Comparison of ENCODE assay signal across 5 worm cellular contexts in the genomic region with DNA sequence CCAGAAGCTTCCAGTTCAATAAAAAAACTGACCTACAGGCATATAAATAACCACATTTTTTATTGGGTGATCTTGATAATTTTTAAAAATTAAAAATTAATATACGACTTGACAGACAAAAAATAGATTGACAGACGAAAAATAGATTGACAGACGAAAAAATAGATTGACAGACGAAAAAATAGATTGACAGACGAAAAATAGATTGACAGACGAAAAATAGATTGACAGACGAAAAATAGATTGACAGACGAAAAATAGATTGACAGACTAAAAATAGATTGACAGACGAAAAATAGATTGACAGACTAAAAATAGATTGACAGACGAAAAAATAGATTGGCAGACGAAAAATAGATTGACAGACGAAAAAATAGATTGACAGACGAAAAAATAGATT.
TF ChIP-seq lines count a peak whose summit lies in the region.
"Not testable (repeated sequence)": the region's sequence is repeated elsewhere in the genome, so short reads cannot be mapped to it uniquely, and the experiment has no call there.

No protein-coding gene starts in this region.

TF ChIP-seq in whole organism, L4 larva, 104 proteins besides CTCF, POLR2A, EP300 and RAD21:
- peak; percentile 42 for TF ChIP-seq set-16 (GFP tag; IDR thresholded peaks at IDR 0.05; lab: Robert Waterston, UW)

TF ChIP-seq in whole organism, early embryonic, 17 proteins besides CTCF, POLR2A, EP300 and RAD21:
- TF ChIP-seq tbx-37 (GFP tag; conservative IDR thresholded peaks at IDR 0.05; lab: Robert Waterston, UW) (peak; percentile 78), tbx-11 (GFP tag; IDR thresholded peaks at IDR 0.05; lab: Robert Waterston, UW) (peak; percentile 87), sea-1 (GFP tag; conservative IDR thresholded peaks at IDR 0.05; lab: Robert Waterston, UW) (peak; percentile 83), pes-1 (GFP tag; IDR thresholded peaks at IDR 0.05; lab: Robert Waterston, UW) (peak; percentile 33; the same call in 1 of the 2 replicates)

TF ChIP-seq in whole organism, late embryonic, 69 proteins besides CTCF, POLR2A, EP300 and RAD21:
- TF ChIP-seq ceh-45 (GFP tag; IDR thresholded peaks at IDR 0.05; lab: Robert Waterston, UW) (peak; percentile 66), unc-3 (GFP tag; conservative IDR thresholded peaks at IDR 0.05; lab: Robert Waterston, UW) (peak; percentile 87), sox-2 (GFP tag; IDR thresholded peaks at IDR 0.05; lab: Robert Waterston, UW) (peak; percentile 28; the same call in 1 of the 2 replicates)
- not testable (repeated sequence) for TF ChIP-seq unc-3 (tag; optimal IDR thresholded peaks at IDR 0.05; lab: Kevin White, UChicago)
TF ChIP-seq in whole organism, late embryonic: peak in this region for 3; not testable (repeated sequence) for 66.

TF ChIP-seq in whole organism, midembryonic, 9 proteins besides CTCF, POLR2A, EP300 and RAD21:
- TF ChIP-seq ztf-23 (GFP tag; IDR thresholded peaks at IDR 0.05; lab: Robert Waterston, UW) (peak; percentile 85), T22C8.4 (GFP tag; IDR thresholded peaks at IDR 0.05; lab: Robert Waterston, UW) (peak; percentile 66), flt-1 (GFP tag; IDR thresholded peaks at IDR 0.05; lab: Robert Waterston, UW) (peak; percentile 85), klf-2 (GFP tag; conservative IDR thresholded peaks at IDR 0.05; lab: Robert Waterston, UW) (peak; percentile 73; the same call in 1 of the 2 replicates), ref-1 (GFP tag; conservative IDR thresholded peaks at IDR 0.05; lab: Robert Waterston, UW) (0 out of 2 replicates have a peak, but pooled peaks have one; percentile 29)

TF ChIP-seq in whole organism, young adult, 124 proteins besides CTCF, POLR2A, EP300 and RAD21:
- TF ChIP-seq ztf-28 (GFP tag; IDR thresholded peaks at IDR 0.05; lab: Robert Waterston, UW), result 0 out of 2 replicates have a peak, but pooled peaks have one; percentile 32
- 0 out of 2 replicates have a peak, but pooled peaks have one; percentile 20 for TF ChIP-seq ceh-40 (GFP tag; IDR thresholded peaks at IDR 0.05; lab: Robert Waterston, UW)
- TF ChIP-seq ceh-58 (GFP tag; IDR thresholded peaks at IDR 0.05; lab: Robert Waterston, UW), result 0 out of 2 replicates have a peak, but pooled peaks have one; percentile 81
- TF ChIP-seq egrh-3 (GFP tag; IDR thresholded peaks at IDR 0.05; lab: Robert Waterston, UW), result peak; percentile 96
- peak; percentile 70; the same call in 1 of the 2 replicates for TF ChIP-seq ceh-91 (GFP tag; IDR thresholded peaks at IDR 0.05; lab: Robert Waterston, UW)
- peak; percentile 16; the same call in 1 of the 2 replicates for TF ChIP-seq D2030.7 (GFP tag; IDR thresholded peaks at IDR 0.05; lab: Robert Waterston, UW)
- TF ChIP-seq Y53F4B.3 (GFP tag; IDR thresholded peaks at IDR 0.05; lab: Robert Waterston, UW), result peak; percentile 100; the same call in 1 of the 2 replicates
- TF ChIP-seq attf-3 (GFP tag; conservative IDR thresholded peaks at IDR 0.05; lab: Robert Waterston, UW), result peak; percentile 76; the same call in 1 of the 2 replicates
TF ChIP-seq in whole organism, young adult: peak in this region for 8; not testable (repeated sequence) for 116.
